Worm (Caenorhabditis elegans) whole organism, L4 larva: ENCODE data around the gene str-182.

Experiments used
- F37D6.2 ChIP-seq: sonication (generic microtip); optimal IDR thresholded peaks from 2 replicates; lab custom pipeline; 2016; ENCODE audit warnings: mild to moderate bottlenecking, missing genetic modification characterization, missing compliant biosample characterization
- F44E2.7 ChIP-seq: fragments of 200-800 bp; sonication (Bioruptor generic); IDR thresholded peaks from 2 replicates; pipeline ENCODE4 v2.1.2; 2022; ENCODE audit warnings: missing genetic modification characterization, missing compliant biosample characterization
- F49E8.2 ChIP-seq: sonication (generic microtip); optimal IDR thresholded peaks from 2 replicates; lab custom pipeline; 2016; ENCODE audit warnings: missing compliant biosample characterization, mild to moderate bottlenecking, missing genetic modification characterization, borderline replicate concordance
- T20F7.1 ChIP-seq: fragments of 200-800 bp; sonication (Bioruptor generic); optimal IDR thresholded peaks from 2 replicates; lab custom pipeline; 2018; ENCODE audit warnings: mild to moderate bottlenecking, missing genetic modification characterization, missing compliant biosample characterization
- T26A8.4 ChIP-seq: fragments of 200-800 bp; sonication (Bioruptor generic); IDR thresholded peaks from 2 replicates; pipeline ENCODE4 v1.3.6; 2022; ENCODE audit warnings: missing genetic modification characterization, missing compliant biosample characterization
- Y105C5A.15 ChIP-seq: fragments of 200-800 bp; sonication (Bioruptor generic); IDR thresholded peaks from 2 replicates; pipeline ENCODE4 v1.3.6; 2022; ENCODE audit warnings: missing genetic modification characterization, missing compliant biosample characterization
- Y48G9A.11 ChIP-seq: fragments of 200-800 bp; sonication (Bioruptor generic); IDR thresholded peaks from 2 replicates; pipeline ENCODE4 v1.3.6; 2022; ENCODE audit warnings: missing genetic modification reagents, missing genetic modification characterization, missing compliant biosample characterization
- Y75B8A.6 ChIP-seq: fragments of 200-800 bp; sonication (Bioruptor generic); IDR thresholded peaks from 2 replicates; pipeline ENCODE4 v1.3.6; 2022; ENCODE audit warnings: missing genetic modification reagents, missing genetic modification characterization, missing compliant biosample characterization
- ZK337.2 ChIP-seq: fragments of 200-800 bp; sonication (Bioruptor generic); IDR thresholded peaks from 2 replicates; pipeline ENCODE4 v1.3.6; 2022; ENCODE audit warnings: missing genetic modification reagents, missing genetic modification characterization, missing compliant biosample characterization
- aha-1 ChIP-seq: fragments of 150-350 bp; peaks from one replicate; lab custom pipeline; 2014; ENCODE audit warnings: missing biosample characterization, missing genetic modification characterization
- ceh-20 ChIP-seq: fragments of 200-800 bp; sonication (Bioruptor generic); IDR thresholded peaks from 2 replicates; pipeline ENCODE4 v1.3.6; 2022; ENCODE audit warnings: missing genetic modification reagents, missing genetic modification characterization, missing compliant biosample characterization
- ceh-28 ChIP-seq: fragments of 150-350 bp; optimal IDR thresholded peaks from 2 replicates; lab custom pipeline; 2014; ENCODE audit warnings: missing biosample characterization, missing genetic modification reagents, missing genetic modification characterization
- ceh-32 ChIP-seq: sonication (generic microtip); optimal IDR thresholded peaks from 2 replicates; lab custom pipeline; 2016; ENCODE audit warnings: mild to moderate bottlenecking, missing genetic modification characterization, missing compliant biosample characterization; ENCODE audit not compliant: poor library complexity
- ceh-82 ChIP-seq: sonication (generic microtip); optimal IDR thresholded peaks from 2 replicates; lab custom pipeline; 2017; ENCODE audit warnings: missing biosample characterization, missing genetic modification characterization
- cey-2 ChIP-seq: sonication (generic microtip); optimal IDR thresholded peaks from 3 replicates; lab custom pipeline; 2017; ENCODE audit warnings: missing genetic modification characterization, mild to moderate bottlenecking, missing compliant biosample characterization, antibody characterized with exemption, borderline replicate concordance; ENCODE audit not compliant: insufficient read depth
- daf-12 ChIP-seq: fragments of 150-350 bp; optimal IDR thresholded peaks from 2 replicates; lab custom pipeline; 2014; ENCODE audit warnings: missing biosample characterization, missing genetic modification reagents, missing genetic modification characterization
- daf-16 ChIP-seq, 3 experiments: sonication (generic microtip); optimal IDR thresholded peaks; 2 replicates each; lab custom pipeline; 2016 to 2017; ENCODE audit warnings: missing genetic modification characterization in 3 of 3, missing genetic modification reagents in 3 of 3, mild to moderate bottlenecking in 2 of 3, missing compliant biosample characterization in 2 of 3, missing biosample characterization in 1 of 3, moderate library complexity in 1 of 3
- daf-8 ChIP-seq: fragments of 200-800 bp; sonication (Bioruptor generic); IDR thresholded peaks from 2 replicates; pipeline ENCODE4 v1.3.6; 2022; ENCODE audit warnings: missing genetic modification characterization, missing compliant biosample characterization
- dmd-9 ChIP-seq: fragments of 200-800 bp; sonication (Bioruptor generic); IDR thresholded peaks from 2 replicates; pipeline ENCODE4 v1.3.6; 2022; ENCODE audit warnings: missing genetic modification reagents, missing genetic modification characterization, missing compliant biosample characterization
- dpl-1 ChIP-seq: fragments of 150-350 bp; optimal IDR thresholded peaks from 2 replicates; lab custom pipeline; 2014; ENCODE audit warnings: missing biosample characterization, missing genetic modification reagents, missing genetic modification characterization
- duxl-1 ChIP-seq: sonication (generic microtip); optimal IDR thresholded peaks from 2 replicates; lab custom pipeline; 2016; ENCODE audit warnings: mild to moderate bottlenecking, missing genetic modification characterization, moderate library complexity, missing compliant biosample characterization; ENCODE audit not compliant: poor library complexity
- dve-1 ChIP-seq: sonication (generic microtip); optimal IDR thresholded peaks from 2 replicates; lab custom pipeline; 2017; ENCODE audit warnings: antibody characterized with exemption, mild to moderate bottlenecking, missing genetic modification characterization, missing compliant biosample characterization; ENCODE audit not compliant: insufficient read depth
- egl-27 ChIP-seq: sonication (generic microtip); optimal IDR thresholded peaks from 3 replicates; lab custom pipeline; 2017; ENCODE audit warnings: missing biosample characterization, missing genetic modification reagents, missing genetic modification characterization
- egl-43 ChIP-seq: fragments of 200-800 bp; sonication (Bioruptor generic); IDR thresholded peaks from 2 replicates; pipeline ENCODE4 v1.3.6; 2022; ENCODE audit warnings: missing genetic modification reagents, missing genetic modification characterization, missing compliant biosample characterization
- fkh-10 ChIP-seq: fragments of 150-350 bp; optimal IDR thresholded peaks from 2 replicates; lab custom pipeline; 2014; ENCODE audit warnings: missing biosample characterization, missing genetic modification reagents, missing genetic modification characterization
- fos-1 ChIP-seq: fragments of 150-350 bp; optimal IDR thresholded peaks from 2 replicates; lab custom pipeline; 2014; ENCODE audit warnings: missing biosample characterization, missing genetic modification characterization
- hmg-1.1 ChIP-seq: fragments of 200-800 bp; sonication (Bioruptor generic); IDR thresholded peaks from 2 replicates; pipeline ENCODE4 v1.3.6; 2022; ENCODE audit warnings: missing genetic modification reagents, missing genetic modification characterization, missing compliant biosample characterization
- lin-15B ChIP-seq: fragments of 150-350 bp; sonication (generic microtip); optimal IDR thresholded peaks from 3 replicates; lab custom pipeline; 2014; ENCODE audit warnings: missing biosample characterization, missing genetic modification characterization
- lin-29 ChIP-seq: fragments of 200-800 bp; sonication (Bioruptor generic); IDR thresholded peaks from 2 replicates; pipeline ENCODE4 v1.3.6; 2022; ENCODE audit warnings: missing genetic modification reagents, missing genetic modification characterization, missing compliant biosample characterization
- lin-38 ChIP-seq: fragments of 200-800 bp; sonication (Bioruptor generic); IDR thresholded peaks from 2 replicates; pipeline ENCODE4 v1.3.6; 2022; ENCODE audit warnings: missing genetic modification reagents, missing genetic modification characterization, missing compliant biosample characterization
- lir-3 ChIP-seq: sonication (generic microtip); optimal IDR thresholded peaks from 2 replicates; lab custom pipeline; 2016; ENCODE audit warnings: mild to moderate bottlenecking, missing genetic modification characterization, missing compliant biosample characterization
- madf-5 ChIP-seq, 2 experiments: fragments of 200-800 bp; sonication (Bioruptor generic); IDR thresholded peaks; 2 replicates each; pipeline ENCODE4 v1.3.6; 2022; ENCODE audit warnings: missing compliant biosample characterization in 2 of 2, missing genetic modification characterization in 2 of 2
- mdl-1 ChIP-seq, 2 experiments: fragments of 150-350 bp in 1 of 2; sonication (generic microtip) in 1 of 2; optimal IDR thresholded peaks; 2 replicates each; lab custom pipeline; 2014 to 2017; ENCODE audit warnings: missing biosample characterization in 2 of 2, missing genetic modification characterization in 2 of 2
- mdt-29 ChIP-seq: fragments of 200-800 bp; sonication (Bioruptor generic); IDR thresholded peaks from 2 replicates; pipeline ENCODE4 v1.3.6; 2022; ENCODE audit warnings: missing genetic modification reagents, missing genetic modification characterization, missing compliant biosample characterization
- mxl-2 ChIP-seq: fragments of 200-800 bp; sonication (Bioruptor generic); conservative IDR thresholded peaks from 2 replicates; pipeline ENCODE4 v1.3.6; 2022; ENCODE audit warnings: missing genetic modification reagents, missing genetic modification characterization, missing compliant biosample characterization
- nhr-102 ChIP-seq: sonication (generic microtip); optimal IDR thresholded peaks from 2 replicates; lab custom pipeline; 2016; ENCODE audit warnings: mild to moderate bottlenecking, missing genetic modification characterization, moderate library complexity, missing compliant biosample characterization
- nhr-111 ChIP-seq: fragments of 200-800 bp; sonication (Bioruptor generic); optimal IDR thresholded peaks from 2 replicates; lab custom pipeline; 2018; ENCODE audit warnings: mild to moderate bottlenecking, missing genetic modification characterization, missing compliant biosample characterization
- nhr-237 ChIP-seq: sonication (generic microtip); optimal IDR thresholded peaks from 2 replicates; lab custom pipeline; 2017; ENCODE audit warnings: missing biosample characterization, missing genetic modification characterization
- nhr-25 ChIP-seq: sonication (generic microtip); optimal IDR thresholded peaks from 2 replicates; lab custom pipeline; 2017; ENCODE audit warnings: missing genetic modification characterization, mild to moderate bottlenecking, missing compliant biosample characterization, antibody characterized with exemption, moderate library complexity, borderline replicate concordance; ENCODE audit not compliant: insufficient read depth
- nhr-28 ChIP-seq: fragments of 150-350 bp; optimal IDR thresholded peaks from 2 replicates; lab custom pipeline; 2014; ENCODE audit warnings: missing biosample characterization, missing genetic modification characterization
- nhr-41 ChIP-seq: fragments of 200-800 bp; sonication (Bioruptor generic); IDR thresholded peaks from 2 replicates; pipeline ENCODE4 v1.3.6; 2022; ENCODE audit warnings: missing genetic modification reagents, missing genetic modification characterization, missing compliant biosample characterization
- nhr-6 ChIP-seq: fragments of 150-350 bp; optimal IDR thresholded peaks from 2 replicates; lab custom pipeline; 2014; ENCODE audit warnings: missing biosample characterization, missing genetic modification characterization
- nhr-77 ChIP-seq: fragments of 150-350 bp; optimal IDR thresholded peaks from 2 replicates; lab custom pipeline; 2014; ENCODE audit warnings: missing biosample characterization, missing genetic modification characterization
- php-3 ChIP-seq: fragments of 200-800 bp; sonication (Bioruptor generic); IDR thresholded peaks from 2 replicates; pipeline ENCODE4 v1.3.6; 2022; ENCODE audit warnings: missing genetic modification reagents, missing genetic modification characterization, missing compliant biosample characterization
- sdz-12 ChIP-seq: fragments of 200-800 bp; sonication (Bioruptor generic); optimal IDR thresholded peaks from 2 replicates; lab custom pipeline; 2018; ENCODE audit warnings: mild to moderate bottlenecking, missing genetic modification characterization, missing compliant biosample characterization
- set-16 ChIP-seq: fragments of 200-800 bp; sonication (Bioruptor generic); IDR thresholded peaks from 2 replicates; pipeline ENCODE4 v1.3.6; 2022; ENCODE audit warnings: missing genetic modification reagents, missing genetic modification characterization, missing compliant biosample characterization
- tra-1 ChIP-seq: fragments of 200-800 bp; sonication (Bioruptor generic); IDR thresholded peaks from 2 replicates; pipeline ENCODE4 v1.3.6; 2022; ENCODE audit warnings: missing genetic modification reagents, missing genetic modification characterization, missing compliant biosample characterization
- unc-130 ChIP-seq: sonication (generic microtip); optimal IDR thresholded peaks from 2 replicates; lab custom pipeline; 2016; ENCODE audit warnings: missing genetic modification reagents, missing genetic modification characterization, missing compliant biosample characterization
- zfp-3 ChIP-seq: fragments of 200-800 bp; sonication (Bioruptor generic); conservative IDR thresholded peaks from 2 replicates; pipeline ENCODE4 v1.3.6; 2022; ENCODE audit warnings: missing genetic modification reagents, missing genetic modification characterization, missing compliant biosample characterization
- zip-11 ChIP-seq: fragments of 200-800 bp; sonication (Bioruptor generic); IDR thresholded peaks from 2 replicates; pipeline ENCODE4 v1.3.6; 2022; ENCODE audit warnings: missing genetic modification characterization, missing compliant biosample characterization
- zip-2 ChIP-seq: fragments of 150-350 bp; optimal IDR thresholded peaks from 2 replicates; lab custom pipeline; 2014; ENCODE audit warnings: missing biosample characterization, missing genetic modification characterization

The str-182 gene

DNA sequence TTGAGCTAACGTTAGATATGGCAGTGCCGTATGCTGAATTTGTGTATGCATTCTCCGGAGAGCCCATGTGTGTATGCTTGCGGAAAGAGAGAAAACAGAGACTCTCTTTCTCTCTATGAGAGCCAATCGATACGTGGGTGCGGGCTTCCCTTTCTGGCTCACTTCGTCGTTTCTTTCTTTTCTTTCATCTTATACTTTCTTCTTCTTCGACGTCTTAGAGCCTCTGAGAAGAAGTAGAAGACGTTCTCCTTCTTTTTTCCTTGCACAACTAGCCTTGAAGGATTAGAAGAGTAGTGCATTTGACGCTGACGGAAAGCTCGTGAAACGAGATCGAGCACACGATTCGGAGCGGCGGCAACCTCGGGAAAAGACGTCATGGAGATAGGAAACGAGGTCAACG, 40.6 kb upstream of the str-182 start (continued):
- TF ChIP-seq duxl-1 (tag; lab: Kevin White, UChicago) (no peak), lin-38 (no peak), F44E2.7 (no peak), set-16 (GFP tag; lab: Robert Waterston, UW) (peak; percentile 7; the same call in 1 of the 2 replicates), unc-130 (GFP tag; lab: Kevin White, UChicago) (no peak), nhr-77 (tag; lab: Kevin White, UChicago) (no peak), lin-29 (GFP tag; lab: Robert Waterston, UW) (no peak), Y48G9A.11 (GFP tag; lab: Robert Waterston, UW) (no peak), T26A8.4 (GFP tag; lab: Robert Waterston, UW) (no peak), nhr-6 (no peak), mdl-1 (tag; optimal IDR thresholded peaks at IDR 0.05; lab: Kevin White, UChicago) (peak in 1 of 2 experiments; percentile 4), nhr-41 (GFP tag; lab: Robert Waterston, UW) (no peak), nhr-25 (tag; lab: Kevin White, UChicago) (no peak), dve-1 (peak; percentile 13), tra-1 (no peak), nhr-102 (tag; lab: Kevin White, UChicago) (no peak), Y105C5A.15 (GFP tag; lab: Robert Waterston, UW) (no peak), zip-2 (tag; lab: Kevin White, UChicago) (no peak), aha-1 (tag; lab: Kevin White, UChicago) (peak; percentile 69), ceh-82 (tag; lab: Kevin White, UChicago) (no peak), cey-2 (tag; lab: Kevin White, UChicago) (no peak), mdt-29 (no peak), mxl-2 (GFP tag; lab: Robert Waterston, UW) (no peak), Y75B8A.6 (no peak), T20F7.1 (GFP tag; lab: Kevin White, UChicago) (no peak), F37D6.2 (tag; lab: Kevin White, UChicago) (peak; percentile 64), dmd-9 (no peak), daf-16 (GFP tag; optimal IDR thresholded peaks at IDR 0.05; lab: Kevin White, UChicago) (no peak), daf-16 (tag; optimal IDR thresholded peaks at IDR 0.05; lab: Kevin White, UChicago) (no peak), nhr-28 (tag; lab: Kevin White, UChicago) (no peak), madf-5 (GFP tag; IDR thresholded peaks at IDR 0.05; lab: Robert Waterston, UW) (no peak), lir-3 (tag; lab: Kevin White, UChicago) (no peak), zfp-3 (no peak), fos-1 (tag; lab: Kevin White, UChicago) (no peak), ZK337.2 (GFP tag; lab: Robert Waterston, UW) (no peak), nhr-111 (GFP tag; lab: Kevin White, UChicago) (no peak), php-3 (GFP tag; lab: Robert Waterston, UW) (no peak), ceh-28 (tag; lab: Kevin White, UChicago) (peak; percentile 62), dpl-1 (GFP tag; lab: Kevin White, UChicago) (no peak), nhr-237 (no peak), ceh-20 (GFP tag; lab: Robert Waterston, UW) (no peak), egl-27 (no peak), fkh-10 (GFP tag; lab: Kevin White, UChicago) (peak; percentile 94), ceh-32 (no peak), daf-8 (GFP tag; lab: Robert Waterston, UW) (no peak), F49E8.2 (tag; lab: Kevin White, UChicago) (no peak), daf-12 (no peak), zip-11 (GFP tag; lab: Robert Waterston, UW) (no peak), sdz-12 (GFP tag; lab: Kevin White, UChicago) (no peak), egl-43 (no peak), lin-15B (tag; lab: Kevin White, UChicago) (no peak), hmg-1.1 (GFP tag; lab: Robert Waterston, UW) (peak; percentile 76; the same call in 1 of the 2 replicates)
